Fruit fly (Drosophila melanogaster) whole organism, wandering third instar larva: Measurements from ENCODE around the gene aub.

ENCODE experiments used
- Abd-B ChIP-seq: fragments of >200 bp; optimal IDR thresholded peaks from 2 replicates; lab custom pipeline; 2017; ENCODE audit warnings: missing biosample characterization, missing genetic modification characterization
- CG32264 ChIP-seq: fragments of 200-800 bp; sonication (Bioruptor generic); optimal IDR thresholded peaks from 2 replicates; lab custom pipeline; 2016; ENCODE audit warnings: missing biosample characterization, missing genetic modification characterization
- CrebA ChIP-seq: fragments of 200-800 bp; sonication (Bioruptor generic); optimal IDR thresholded peaks from 2 replicates; lab custom pipeline; 2016; ENCODE audit warnings: missing biosample characterization, mild to moderate bottlenecking, missing genetic modification characterization, borderline replicate concordance
- Dfd ChIP-seq: fragments of >200 bp; optimal IDR thresholded peaks from 2 replicates; lab custom pipeline; 2017; ENCODE audit warnings: missing biosample characterization, missing genetic modification characterization
- Dif ChIP-seq: fragments of 200-275, 200-300 bp; sonication (Bioruptor generic); optimal IDR thresholded peaks from 2 replicates; lab custom pipeline; 2018; ENCODE audit warnings: missing biosample characterization, missing genetic modification characterization; ENCODE audit not compliant: partially characterized antibody
- GATAd ChIP-seq: sonication (Bioruptor generic); optimal IDR thresholded peaks from 2 replicates; lab custom pipeline; 2016; ENCODE audit warnings: missing biosample characterization, missing genetic modification characterization
- HLH106 ChIP-seq: fragments of 200-800 bp; optimal IDR thresholded peaks from 3 replicates; lab custom pipeline; 2019; ENCODE audit warnings: missing biosample characterization, mild to moderate bottlenecking, missing genetic modification characterization, moderate library complexity
- Hnf4 ChIP-seq: fragments of 200-800 bp; sonication (Bioruptor generic); optimal IDR thresholded peaks from 2 replicates; lab custom pipeline; 2016; ENCODE audit warnings: missing biosample characterization, mild to moderate bottlenecking, missing genetic modification characterization
- Hr78 ChIP-seq: fragments of >200 bp; optimal IDR thresholded peaks from 2 replicates; lab custom pipeline; 2017; ENCODE audit warnings: missing biosample characterization, missing genetic modification characterization
- Hr83 ChIP-seq: fragments of 200-300 bp; sonication (Bioruptor generic); optimal IDR thresholded peaks from 2 replicates; lab custom pipeline; 2016; ENCODE audit warnings: missing biosample characterization, mild to moderate bottlenecking, missing genetic modification characterization, moderate library complexity; ENCODE audit not compliant: poor library complexity, severe bottlenecking
- Jra ChIP-seq: sonication (Bioruptor generic); optimal IDR thresholded peaks from 2 replicates; lab custom pipeline; 2016; ENCODE audit warnings: missing biosample characterization, missing genetic modification characterization
- Mio ChIP-seq: sonication (Bioruptor generic); optimal IDR thresholded peaks from 2 replicates; lab custom pipeline; 2016; ENCODE audit warnings: missing biosample characterization, missing genetic modification characterization
- Myc ChIP-seq: fragments of >200 bp; optimal IDR thresholded peaks from 2 replicates; lab custom pipeline; 2017
- OdsH ChIP-seq: fragments of 200-800 bp; sonication (Bioruptor generic); optimal IDR thresholded peaks from 2 replicates; lab custom pipeline; 2016; ENCODE audit warnings: missing biosample characterization, mild to moderate bottlenecking, missing genetic modification characterization
- Rel ChIP-seq, 2 experiments: fragments of 200-800 bp; sonication (Bioruptor generic) in 1 of 2; optimal IDR thresholded peaks; 2 replicates in 1 of 2; 3 replicates in 1 of 2; lab custom pipeline; 2016 to 2019; ENCODE audit warnings: mild to moderate bottlenecking in 2 of 2, missing biosample characterization in 2 of 2, missing genetic modification characterization in 2 of 2, moderate library complexity in 1 of 2
- Sp1 ChIP-seq: fragments of 200-800 bp; sonication (Bioruptor generic); optimal IDR thresholded peaks from 3 replicates; lab custom pipeline; 2019; ENCODE audit warnings: missing biosample characterization, mild to moderate bottlenecking, missing genetic modification characterization, moderate library complexity
- dl ChIP-seq, 2 experiments: fragments of 175-275, 200-275 bp in 1 of 2; fragments of 200-275 bp in 1 of 2; sonication (Bioruptor generic); optimal IDR thresholded peaks; lab custom pipeline; 2018; ENCODE audit warnings: mild to moderate bottlenecking in 2 of 2, missing biosample characterization in 2 of 2, missing genetic modification characterization in 2 of 2, moderate library complexity in 2 of 2; ENCODE audit not compliant: partially characterized antibody in 2 of 2, insufficient read depth in 1 of 2
- dmrt93B ChIP-seq: fragments of 200-800 bp; sonication (Bioruptor generic); optimal IDR thresholded peaks from 2 replicates; lab custom pipeline; 2018; ENCODE audit warnings: missing biosample characterization, mild to moderate bottlenecking, missing genetic modification characterization
- dsf ChIP-seq: sonication (Bioruptor generic); optimal IDR thresholded peaks from 2 replicates; lab custom pipeline; 2016; ENCODE audit warnings: missing biosample characterization, missing genetic modification characterization, borderline replicate concordance
- ey ChIP-seq: fragments of 200-800 bp; sonication (Bioruptor generic); optimal IDR thresholded peaks from 2 replicates; lab custom pipeline; 2016; ENCODE audit warnings: missing biosample characterization, missing genetic modification characterization
- foxo ChIP-seq, 2 experiments: fragments of 200-800 bp; sonication (Bioruptor generic); optimal IDR thresholded peaks; 2 replicates in 1 of 2; 3 replicates in 1 of 2; lab custom pipeline; 2016 to 2017; ENCODE audit warnings: missing biosample characterization in 2 of 2, missing genetic modification characterization in 2 of 2
- fru ChIP-seq: fragments of 200-800 bp; sonication (Bioruptor generic); optimal IDR thresholded peaks from 3 replicates; lab custom pipeline; 2016; ENCODE audit warnings: missing biosample characterization, mild to moderate bottlenecking, missing genetic modification characterization
- h ChIP-seq: fragments of 200-800 bp; sonication (Bioruptor generic); optimal IDR thresholded peaks from 3 replicates; lab custom pipeline; 2016; ENCODE audit warnings: missing biosample characterization, mild to moderate bottlenecking, missing genetic modification characterization
- jim ChIP-seq: fragments of 175-275, 200-325 bp; sonication (Bioruptor generic); optimal IDR thresholded peaks from 2 replicates; lab custom pipeline; 2016; ENCODE audit warnings: missing biosample characterization, mild to moderate bottlenecking, missing genetic modification characterization
- lola ChIP-seq: fragments of >200 bp; optimal IDR thresholded peaks from 2 replicates; lab custom pipeline; 2017; ENCODE audit warnings: missing biosample characterization, missing genetic modification characterization
- pan ChIP-seq: fragments of >200 bp; optimal IDR thresholded peaks from 2 replicates; lab custom pipeline; 2017
- psq ChIP-seq: fragments of 200-800 bp; sonication (Bioruptor generic); optimal IDR thresholded peaks from 3 replicates; lab custom pipeline; 2017; ENCODE audit warnings: missing biosample characterization, mild to moderate bottlenecking, missing genetic modification characterization, moderate library complexity
- rgr ChIP-seq: fragments of 200-800 bp; sonication (Bioruptor generic); optimal IDR thresholded peaks from 3 replicates; lab custom pipeline; 2016; ENCODE audit warnings: missing biosample characterization, mild to moderate bottlenecking, missing genetic modification characterization
- sv ChIP-seq: fragments of 200-800 bp; sonication (Bioruptor generic); optimal IDR thresholded peaks from 3 replicates; lab custom pipeline; 2016; ENCODE audit warnings: missing biosample characterization, missing genetic modification characterization
- woc ChIP-seq: sonication (Bioruptor generic); optimal IDR thresholded peaks from 2 replicates; lab custom pipeline; 2016; ENCODE audit warnings: missing biosample characterization, mild to moderate bottlenecking, missing genetic modification characterization

The aub gene

dm6 chr2L:10968009-10968383, 33.3 kb downstream of the aub start:
- no peak for TF ChIP-seq fru
- TF ChIP-seq Sp1, result no peak
- TF ChIP-seq lola (GFP tag; lab: Kevin White, UChicago), result no peak
- no peak for TF ChIP-seq Abd-B
- TF ChIP-seq dsf (GFP tag; lab: Kevin White, UChicago), result no peak
- no peak for TF ChIP-seq sv (GFP tag; lab: Kevin White, UChicago)
- TF ChIP-seq Hnf4 (GFP tag; lab: Kevin White, UChicago), result no peak
- no peak for TF ChIP-seq rgr (GFP tag; lab: Kevin White, UChicago)
- no peak for TF ChIP-seq dl (GFP tag; optimal IDR thresholded peaks at IDR 0.05; lab: Kevin White, UChicago; ENCODE audit: insufficient read depth in 1 of 2, partially characterized antibody in 2 of 2)
- TF ChIP-seq ey (GFP tag; lab: Kevin White, UChicago), result no peak
- TF ChIP-seq Hr78 (GFP tag; lab: Kevin White, UChicago), result no peak
- TF ChIP-seq pan, result no peak
- TF ChIP-seq foxo (GFP tag; optimal IDR thresholded peaks at IDR 0.05; lab: Kevin White, UChicago), result no peak
- TF ChIP-seq dmrt93B, result no peak
- TF ChIP-seq CrebA, result no peak

- TF ChIP-seq CG32264 (GFP tag; lab: Kevin White, UChicago), result no peak
- no peak for TF ChIP-seq Jra
- peak; percentile 30 for TF ChIP-seq OdsH (GFP tag; lab: Kevin White, UChicago)
- TF ChIP-seq Hr83 (GFP tag; lab: Kevin White, UChicago), result no peak
- TF ChIP-seq rgr (GFP tag; lab: Kevin White, UChicago), result peak; percentile 44
- no peak for TF ChIP-seq Dfd
- TF ChIP-seq CrebA, result no peak
- TF ChIP-seq fru, result peak; percentile 36
- TF ChIP-seq Sp1, result peak; percentile 10
- no peak for TF ChIP-seq Abd-B
- no peak for TF ChIP-seq Myc (lab: Kevin White, UChicago)
- no peak for TF ChIP-seq jim (GFP tag; lab: Kevin White, UChicago)
- peak; percentile 16 for TF ChIP-seq Hnf4 (GFP tag; lab: Kevin White, UChicago)
- TF ChIP-seq foxo (GFP tag; optimal IDR thresholded peaks at IDR 0.05; lab: Kevin White, UChicago), result peak in 1 of 2 experiments; percentile 27
- no peak for TF ChIP-seq Rel (GFP tag; optimal IDR thresholded peaks at IDR 0.05; lab: Kevin White, UChicago)
- peak; percentile 51 for TF ChIP-seq Rel (tag; optimal IDR thresholded peaks at IDR 0.05; lab: Kevin White, UChicago)
- peak; percentile 18 to 64 for TF ChIP-seq dl (GFP tag; optimal IDR thresholded peaks at IDR 0.05; lab: Kevin White, UChicago; ENCODE audit: insufficient read depth in 1 of 2, partially characterized antibody in 2 of 2)
- peak; percentile 47 for TF ChIP-seq h (GFP tag; lab: Kevin White, UChicago)
- TF ChIP-seq woc (GFP tag; lab: Kevin White, UChicago), result peak; percentile 62
- no peak for TF ChIP-seq dmrt93B
- TF ChIP-seq psq, result peak; percentile 44
- peak; percentile 80 for TF ChIP-seq Dif (GFP tag; lab: Kevin White, UChicago)
- peak; percentile 41 for TF ChIP-seq HLH106
Measured at dm6 chr2L:10967257-10968008, 33.8 kb downstream of the aub start.

- TF ChIP-seq ey (GFP tag; lab: Kevin White, UChicago), result no peak
- TF ChIP-seq Sp1, result no peak
- no peak for TF ChIP-seq Jra
- no peak for TF ChIP-seq jim (GFP tag; lab: Kevin White, UChicago)
- TF ChIP-seq Abd-B, result no peak
- TF ChIP-seq Dfd, result no peak
- TF ChIP-seq Hr83 (GFP tag; lab: Kevin White, UChicago), result no peak
- no peak for TF ChIP-seq dl (GFP tag; optimal IDR thresholded peaks at IDR 0.05; lab: Kevin White, UChicago; ENCODE audit: insufficient read depth in 1 of 2, partially characterized antibody in 2 of 2)
- no peak for TF ChIP-seq woc (GFP tag; lab: Kevin White, UChicago)
- TF ChIP-seq GATAd, result no peak
- TF ChIP-seq Dif (GFP tag; lab: Kevin White, UChicago), result no peak
- TF ChIP-seq Mio (GFP tag; lab: Kevin White, UChicago), result no peak
- no peak for TF ChIP-seq OdsH (GFP tag; lab: Kevin White, UChicago)
- TF ChIP-seq dmrt93B, result no peak
- no peak for TF ChIP-seq h (GFP tag; lab: Kevin White, UChicago)
Measured at dm6 chr2L:10965962-10966361, 35.3 kb downstream of the aub start.

- TF ChIP-seq Dfd, result no peak
- TF ChIP-seq Myc (lab: Kevin White, UChicago), result peak; percentile 66
Measured at dm6 chr2L:10964493-10964892, 36.8 kb downstream of the aub start.
